Worm (Caenorhabditis elegans) whole organism, early embryonic: Measurements from ENCODE around the gene Y102A11A.9.

Source experiments
- B0310.2 ChIP-seq: sonication (generic microtip); optimal IDR thresholded peaks from 2 replicates; lab custom pipeline; 2016; ENCODE audit warnings: mild to moderate bottlenecking, missing genetic modification characterization, missing compliant biosample characterization
- F13C5.2 ChIP-seq: sonication (generic microtip); optimal IDR thresholded peaks from 2 replicates; lab custom pipeline; 2017; ENCODE audit warnings: mild to moderate bottlenecking, missing genetic modification characterization, inconsistent platforms, missing compliant biosample characterization
- aly-1 ChIP-seq: sonication (generic microtip); optimal IDR thresholded peaks from 2 replicates; lab custom pipeline; 2016; ENCODE audit warnings: missing genetic modification characterization, missing compliant biosample characterization
- ama-1 ChIP-seq: fragments of 150-350 bp; optimal IDR thresholded peaks from 2 replicates; lab custom pipeline; 2014
- ceh-13 ChIP-seq: fragments of 200-800 bp; sonication (Bioruptor generic); optimal IDR thresholded peaks from 2 replicates; lab custom pipeline; 2018; ENCODE audit warnings: mild to moderate bottlenecking, missing genetic modification characterization, missing compliant biosample characterization
- ceh-36 ChIP-seq: sonication (generic microtip); optimal IDR thresholded peaks from 2 replicates; lab custom pipeline; 2016; ENCODE audit warnings: missing genetic modification characterization, inconsistent platforms, missing compliant biosample characterization
- ets-7 ChIP-seq: sonication (generic microtip); optimal IDR thresholded peaks from 2 replicates; lab custom pipeline; 2016; ENCODE audit warnings: missing genotype, missing genetic modification characterization, missing compliant biosample characterization
- flt-1 ChIP-seq: fragments of 200-800 bp; sonication (Bioruptor generic); IDR thresholded peaks from 2 replicates; pipeline ENCODE4 v1.3.6; 2022; ENCODE audit warnings: missing genetic modification characterization, missing compliant biosample characterization
- hmbx-1 ChIP-seq: sonication (generic microtip); optimal IDR thresholded peaks from 2 replicates; lab custom pipeline; 2016; ENCODE audit warnings: mild to moderate bottlenecking, missing genetic modification characterization, missing compliant biosample characterization
- hmg-4 ChIP-seq: fragments of 200-800 bp; sonication (Bioruptor generic); optimal IDR thresholded peaks from 2 replicates; lab custom pipeline; 2018; ENCODE audit warnings: mild to moderate bottlenecking, missing genetic modification characterization, missing compliant biosample characterization
- hnd-1 ChIP-seq: sonication (generic microtip); optimal IDR thresholded peaks from 2 replicates; lab custom pipeline; 2016; ENCODE audit warnings: missing genetic modification characterization, missing compliant biosample characterization
- pes-1 ChIP-seq: fragments of 200-800 bp; sonication (Bioruptor generic); IDR thresholded peaks from 2 replicates; pipeline ENCODE4 v1.3.6; 2022; ENCODE audit warnings: missing genetic modification reagents, missing genetic modification characterization, missing compliant biosample characterization
- scrt-1 ChIP-seq: fragments of 200-800 bp; sonication (Bioruptor generic); IDR thresholded peaks from 2 replicates; pipeline ENCODE4 v1.3.6; 2022; ENCODE audit warnings: missing genetic modification characterization, missing compliant biosample characterization
- sea-1 ChIP-seq: fragments of 200-800 bp; sonication (Bioruptor generic); conservative IDR thresholded peaks from 2 replicates; pipeline ENCODE4 v1.3.6; 2022; ENCODE audit warnings: missing genetic modification characterization, missing compliant biosample characterization
- tbx-11 ChIP-seq: fragments of 200-800 bp; sonication (Bioruptor generic); IDR thresholded peaks from 2 replicates; pipeline ENCODE4 v1.3.6; 2022; ENCODE audit warnings: missing genetic modification characterization, missing compliant biosample characterization
- tbx-37 ChIP-seq: fragments of 200-800 bp; sonication (Bioruptor generic); conservative IDR thresholded peaks from 2 replicates; pipeline ENCODE4 v1.3.6; 2022; ENCODE audit warnings: missing genetic modification reagents, missing genetic modification characterization, missing compliant biosample characterization
- tra-4 ChIP-seq: sonication (generic microtip); optimal IDR thresholded peaks from 2 replicates; lab custom pipeline; 2017; ENCODE audit warnings: missing genetic modification characterization, missing compliant biosample characterization

Gene Y102A11A.9

ce11 chrX:2012491-2013201, at the start of gene Y102A11A.9:
Gene Y102A11A.9, plus strand, starts transcription at chrX:2013151.
- TF ChIP-seq tbx-11 (GFP tag; lab: Robert Waterston, UW) (no peak), ceh-13 (no peak), ets-7 (tag; lab: Kevin White, UChicago) (no peak), scrt-1 (no peak), ceh-36 (tag; lab: Kevin White, UChicago) (no peak), pes-1 (GFP tag; lab: Robert Waterston, UW) (no peak), tra-4 (tag; lab: Kevin White, UChicago) (no peak), ama-1 (lab: Kevin White, UChicago) (no peak), flt-1 (no peak), sea-1 (GFP tag; lab: Robert Waterston, UW) (no peak), hmg-4 (GFP tag; lab: Kevin White, UChicago) (no peak), hnd-1 (no peak)

DNA sequence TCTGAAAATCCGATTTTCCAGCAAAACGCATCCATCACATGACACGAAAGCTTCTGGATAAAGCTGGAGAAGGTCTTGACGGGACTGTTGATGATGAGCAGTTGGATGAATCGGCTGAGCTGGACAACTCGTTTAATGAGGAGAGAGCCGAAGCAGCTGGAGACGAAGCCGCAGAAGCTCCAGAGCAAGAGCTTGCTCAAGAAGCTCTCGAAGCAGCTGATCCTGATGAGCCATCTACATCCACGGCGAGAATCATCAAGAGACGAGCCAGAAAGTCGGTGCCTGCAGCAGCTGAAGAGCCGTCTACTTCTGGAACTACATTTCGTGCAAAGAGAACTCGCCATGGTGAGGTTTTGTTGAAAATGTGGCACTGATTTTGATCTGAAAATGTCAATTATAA, 48.5 kb upstream of the Y102A11A.9 start:
- TF ChIP-seq sea-1 (GFP tag; lab: Robert Waterston, UW) = no peak
- no peak for TF ChIP-seq tra-4 (tag; lab: Kevin White, UChicago)
- no peak for TF ChIP-seq F13C5.2
- no peak for TF ChIP-seq ceh-13
- no peak for TF ChIP-seq scrt-1
- no peak for TF ChIP-seq tbx-37 (GFP tag; lab: Robert Waterston, UW)
- no peak for TF ChIP-seq ceh-36 (tag; lab: Kevin White, UChicago)
- TF ChIP-seq hnd-1 = no peak
- TF ChIP-seq tbx-11 (GFP tag; lab: Robert Waterston, UW) = no peak
- TF ChIP-seq aly-1 = no peak
- no peak for TF ChIP-seq hmg-4 (GFP tag; lab: Kevin White, UChicago)
- no peak for TF ChIP-seq pes-1 (GFP tag; lab: Robert Waterston, UW)
- TF ChIP-seq hmbx-1 (tag; lab: Kevin White, UChicago) = no peak
- no peak for TF ChIP-seq ama-1 (lab: Kevin White, UChicago)
- TF ChIP-seq flt-1 = no peak
- no peak for TF ChIP-seq B0310.2 (tag; lab: Kevin White, UChicago)

DNA sequence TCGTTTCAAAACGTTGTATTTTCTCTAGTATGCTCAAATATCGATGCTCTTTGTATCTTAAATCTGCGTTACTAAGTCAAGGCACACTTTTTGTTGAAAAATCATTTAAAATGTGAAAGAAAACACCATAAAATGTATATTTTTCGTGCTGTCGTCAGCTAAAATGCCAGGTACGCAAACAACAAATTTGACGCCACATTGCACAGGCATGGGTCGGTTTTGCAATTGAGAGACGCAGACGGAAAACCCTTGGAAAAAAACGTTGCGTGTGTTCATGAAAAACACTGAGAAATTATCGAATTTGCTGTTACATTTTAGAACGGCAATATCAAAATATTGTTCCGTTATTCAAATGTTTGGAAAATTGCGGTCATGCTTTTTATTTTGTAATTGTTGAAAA, 48.1 kb upstream of the Y102A11A.9 start:
- TF ChIP-seq F13C5.2 (peak; percentile 29), ama-1 (lab: Kevin White, UChicago) (no peak), aly-1 (no peak), pes-1 (GFP tag; lab: Robert Waterston, UW) (no peak), tra-4 (tag; lab: Kevin White, UChicago) (no peak), flt-1 (no peak), scrt-1 (no peak)

ce11 chrX:1969575-1969974, 43.4 kb upstream of the Y102A11A.9 start, which contains the start of gene str-79:
Gene str-79, plus strand, starts transcription at chrX:1969875.
- TF ChIP-seq tbx-11 (GFP tag; lab: Robert Waterston, UW) = no peak
- TF ChIP-seq sea-1 (GFP tag; lab: Robert Waterston, UW) = no peak
- TF ChIP-seq flt-1 = no peak
- TF ChIP-seq hnd-1 = no peak
- no peak for TF ChIP-seq ama-1 (lab: Kevin White, UChicago)
- TF ChIP-seq ceh-13 = no peak
- TF ChIP-seq aly-1 = no peak
- TF ChIP-seq F13C5.2 = no peak
- no peak for TF ChIP-seq scrt-1
- TF ChIP-seq B0310.2 (tag; lab: Kevin White, UChicago) = no peak
- TF ChIP-seq pes-1 (GFP tag; lab: Robert Waterston, UW) = no peak
- TF ChIP-seq hmg-4 (GFP tag; lab: Kevin White, UChicago) = no peak
- no peak for TF ChIP-seq tbx-37 (GFP tag; lab: Robert Waterston, UW)
- TF ChIP-seq ets-7 (tag; lab: Kevin White, UChicago) = no peak
- no peak for TF ChIP-seq ceh-36 (tag; lab: Kevin White, UChicago)
- no peak for TF ChIP-seq tra-4 (tag; lab: Kevin White, UChicago)
- TF ChIP-seq hmbx-1 (tag; lab: Kevin White, UChicago) = no peak

ce11 chrX:1971647-1972046, 41.3 kb upstream of the Y102A11A.9 start:
- no peak for TF ChIP-seq hmbx-1 (tag; lab: Kevin White, UChicago)
- TF ChIP-seq tbx-37 (GFP tag; lab: Robert Waterston, UW) = no peak
- TF ChIP-seq aly-1 = no peak
- TF ChIP-seq hnd-1 = no peak
- TF ChIP-seq hmg-4 (GFP tag; lab: Kevin White, UChicago) = no peak
- no peak for TF ChIP-seq scrt-1
- TF ChIP-seq flt-1 = no peak
- TF ChIP-seq B0310.2 (tag; lab: Kevin White, UChicago) = no peak
- no peak for TF ChIP-seq pes-1 (GFP tag; lab: Robert Waterston, UW)
- TF ChIP-seq ama-1 (lab: Kevin White, UChicago) = no peak
- TF ChIP-seq F13C5.2 = no peak
- no peak for TF ChIP-seq ets-7 (tag; lab: Kevin White, UChicago)
- TF ChIP-seq ceh-13 = no peak
- TF ChIP-seq ceh-36 (tag; lab: Kevin White, UChicago) = no peak
- no peak for TF ChIP-seq sea-1 (GFP tag; lab: Robert Waterston, UW)
- TF ChIP-seq tra-4 (tag; lab: Kevin White, UChicago) = no peak
- TF ChIP-seq tbx-11 (GFP tag; lab: Robert Waterston, UW) = no peak

ce11 chrX:1972766-1973165, 40.2 kb upstream of the Y102A11A.9 start:
- TF ChIP-seq scrt-1 (no peak), tbx-37 (GFP tag; lab: Robert Waterston, UW) (no peak), hmbx-1 (tag; lab: Kevin White, UChicago) (no peak), hmg-4 (GFP tag; lab: Kevin White, UChicago) (no peak), tra-4 (tag; lab: Kevin White, UChicago) (no peak), B0310.2 (tag; lab: Kevin White, UChicago) (no peak), ceh-36 (tag; lab: Kevin White, UChicago) (no peak), hnd-1 (no peak), F13C5.2 (no peak), ceh-13 (no peak), ets-7 (tag; lab: Kevin White, UChicago) (no peak), ama-1 (lab: Kevin White, UChicago) (no peak), tbx-11 (GFP tag; lab: Robert Waterston, UW) (no peak), pes-1 (GFP tag; lab: Robert Waterston, UW) (no peak), aly-1 (no peak), flt-1 (no peak), sea-1 (GFP tag; lab: Robert Waterston, UW) (no peak)

DNA sequence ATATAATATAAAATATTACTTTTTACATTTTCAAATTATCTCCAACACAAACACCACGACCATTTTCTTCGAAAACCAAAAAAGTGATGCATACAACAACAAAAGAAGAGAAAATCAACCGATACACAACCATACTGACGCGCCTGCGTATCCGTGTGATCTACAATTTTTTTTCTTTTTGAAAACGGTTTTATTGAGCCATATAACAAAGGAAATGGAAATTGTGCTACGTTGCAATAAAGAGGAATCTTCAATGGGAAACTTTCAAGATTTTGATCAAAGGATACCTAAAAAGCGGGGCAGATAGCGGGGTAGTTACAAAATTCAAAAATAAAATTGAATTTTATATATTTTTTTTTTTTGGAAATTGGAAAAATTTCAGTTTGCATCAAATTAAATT, 38.3 kb upstream of the Y102A11A.9 start, which contains the start of gene F52D2.5:
Gene F52D2.5, minus strand, starts transcription at position 101 of the 400 bp plus-strand sequence.
- TF ChIP-seq sea-1 (GFP tag; lab: Robert Waterston, UW) = no peak
- no peak for TF ChIP-seq B0310.2 (tag; lab: Kevin White, UChicago)
